Worm (Caenorhabditis elegans) whole organism, L1 larva: Measurements from ENCODE around the gene fbxa-128.

Experiments
- elt-2 ChIP-seq: sonication (generic microtip); optimal IDR thresholded peaks from 2 replicates; lab custom pipeline; 2016; ENCODE audit warnings: missing genetic modification characterization, mild to moderate bottlenecking, inconsistent platforms, missing compliant biosample characterization, missing genetic modification reagents
- nhr-19 ChIP-seq: fragments of 200-800 bp; sonication (Bioruptor generic); conservative IDR thresholded peaks from 2 replicates; pipeline ENCODE4 v1.3.6; 2022; ENCODE audit warnings: missing genetic modification characterization, missing compliant biosample characterization

- no peak for TF ChIP-seq elt-2 (tag; lab: Kevin White, UChicago)
- no peak for TF ChIP-seq nhr-19 (GFP tag; lab: Robert Waterston, UW)
Observed at ce11 chrIII:11093489-11093888, 45.4 kb downstream of the fbxa-128 start.
